Worm (Caenorhabditis elegans) whole organism, early embryonic: ENCODE results near the gene F37A4.4.

Experiments
- B0310.2 ChIP-seq: sonication (generic microtip); optimal IDR thresholded peaks from 2 replicates; lab custom pipeline; 2016; ENCODE audit warnings: mild to moderate bottlenecking, missing genetic modification characterization, missing compliant biosample characterization
- ama-1 ChIP-seq: fragments of 150-350 bp; optimal IDR thresholded peaks from 2 replicates; lab custom pipeline; 2014
- ets-7 ChIP-seq: sonication (generic microtip); optimal IDR thresholded peaks from 2 replicates; lab custom pipeline; 2016; ENCODE audit warnings: missing genotype, missing genetic modification characterization, missing compliant biosample characterization
- flt-1 ChIP-seq: fragments of 200-800 bp; sonication (Bioruptor generic); IDR thresholded peaks from 2 replicates; pipeline ENCODE4 v1.3.6; 2022; ENCODE audit warnings: missing genetic modification characterization, missing compliant biosample characterization
- hmbx-1 ChIP-seq: sonication (generic microtip); optimal IDR thresholded peaks from 2 replicates; lab custom pipeline; 2016; ENCODE audit warnings: mild to moderate bottlenecking, missing genetic modification characterization, missing compliant biosample characterization
- hmg-4 ChIP-seq: fragments of 200-800 bp; sonication (Bioruptor generic); optimal IDR thresholded peaks from 2 replicates; lab custom pipeline; 2018; ENCODE audit warnings: mild to moderate bottlenecking, missing genetic modification characterization, missing compliant biosample characterization
- scrt-1 ChIP-seq: fragments of 200-800 bp; sonication (Bioruptor generic); IDR thresholded peaks from 2 replicates; pipeline ENCODE4 v1.3.6; 2022; ENCODE audit warnings: missing genetic modification characterization, missing compliant biosample characterization
- tbx-11 ChIP-seq: fragments of 200-800 bp; sonication (Bioruptor generic); IDR thresholded peaks from 2 replicates; pipeline ENCODE4 v1.3.6; 2022; ENCODE audit warnings: missing genetic modification characterization, missing compliant biosample characterization

DNA sequence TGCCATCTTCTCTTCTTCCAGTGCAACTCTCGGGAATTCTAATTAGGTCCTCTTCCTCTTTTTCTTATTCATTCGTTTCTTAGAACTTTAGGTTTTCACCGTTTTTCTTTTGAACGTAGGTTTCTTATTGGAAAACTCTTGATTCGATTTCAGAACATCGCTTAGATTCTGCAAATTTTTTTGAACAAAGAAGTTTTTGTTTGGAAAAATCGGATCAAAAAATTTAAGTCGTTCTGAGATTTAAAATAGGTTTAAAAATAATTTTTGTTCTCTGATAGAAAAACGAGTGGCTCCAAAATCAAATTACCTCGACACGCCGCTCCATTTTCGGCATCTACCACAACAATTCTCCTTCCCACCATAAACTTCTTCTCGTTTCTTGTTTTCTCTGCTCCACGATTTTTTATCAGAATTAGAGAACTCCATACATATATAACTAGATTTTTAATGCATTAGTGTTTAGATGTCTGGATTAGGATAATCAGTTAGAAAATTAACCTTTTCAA, 42.6 kb upstream of the F37A4.4 start:
- TF ChIP-seq ama-1 (lab: Kevin White, UChicago) (no peak), hmg-4 (GFP tag; lab: Kevin White, UChicago) (no peak), tbx-11 (no peak), hmbx-1 (tag; lab: Kevin White, UChicago) (no peak), ets-7 (tag; lab: Kevin White, UChicago) (no peak), flt-1 (GFP tag; lab: Robert Waterston, UW) (no peak), B0310.2 (tag; lab: Kevin White, UChicago) (no peak), scrt-1 (GFP tag; lab: Robert Waterston, UW) (no peak)
